Worm (Caenorhabditis elegans): Measurements from ENCODE around the gene W02B12.1.

Gene W02B12.1

DNA sequence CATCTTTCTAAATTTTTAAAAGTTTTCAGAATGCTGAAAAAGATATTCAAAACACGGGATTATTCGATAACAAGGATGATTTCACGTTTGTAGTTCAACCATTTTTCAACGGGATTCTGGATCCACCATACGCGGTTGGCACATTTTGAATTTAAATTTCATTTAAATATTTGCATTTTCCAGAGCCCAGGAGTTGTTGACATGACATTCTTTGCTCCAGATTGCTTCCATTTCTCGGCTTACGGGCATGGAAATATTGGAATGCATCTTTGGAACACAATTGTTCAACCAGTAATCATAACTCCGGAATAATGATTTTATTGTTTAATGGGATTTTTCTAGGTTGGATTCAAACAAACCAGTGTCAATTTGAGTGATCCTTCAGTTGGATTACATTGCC lies 2.1 kb downstream of the W02B12.1 start:
- TF ChIP-seq mdl-1 (tag; optimal IDR thresholded peaks at IDR 0.05) (no peak), nhr-67 (tag; optimal IDR thresholded peaks at IDR 0.05) (no peak), fkh-2 (tag; optimal IDR thresholded peaks at IDR 0.05) (no peak), lin-15B (tag; optimal IDR thresholded peaks at IDR 0.05) (no peak), ceh-28 (tag; optimal IDR thresholded peaks at IDR 0.05) (no peak), fos-1 (tag; optimal IDR thresholded peaks at IDR 0.05) (no peak), aly-2 (tag; optimal IDR thresholded peaks at IDR 0.05) (no peak), egl-5 (tag; optimal IDR thresholded peaks at IDR 0.05) (no peak), nhr-23 (tag; optimal IDR thresholded peaks at IDR 0.05) (no peak)

- TF ChIP-seq nhr-11 (tag; optimal IDR thresholded peaks at IDR 0.05), result no peak
- no peak for TF ChIP-seq nhr-237 (tag; optimal IDR thresholded peaks at IDR 0.05)
- no peak for TF ChIP-seq lin-39 (tag; optimal IDR thresholded peaks at IDR 0.05)
- TF ChIP-seq nhr-76 (tag; optimal IDR thresholded peaks at IDR 0.05), result no peak
Observed at ce11 chrII:11451738-11452137, 2.9 kb downstream of the W02B12.1 start.

- no peak for TF ChIP-seq zag-1 (tag; optimal IDR thresholded peaks at IDR 0.05)
- no peak for TF ChIP-seq nfya-1 (tag; optimal IDR thresholded peaks at IDR 0.05; ENCODE audit: insufficient read depth)
- TF ChIP-seq nhr-76 (tag; optimal IDR thresholded peaks at IDR 0.05), result no peak
- TF ChIP-seq ceh-16 (tag; optimal IDR thresholded peaks at IDR 0.05), result no peak
- TF ChIP-seq ceh-28 (tag; optimal IDR thresholded peaks at IDR 0.05), result no peak
- no peak for TF ChIP-seq pqm-1 (tag; optimal IDR thresholded peaks at IDR 0.05)
- TF ChIP-seq nhr-43 (tag; optimal IDR thresholded peaks at IDR 0.05; ENCODE audit: poor library complexity, severe bottlenecking), result no peak
- TF ChIP-seq egl-27 (tag; optimal IDR thresholded peaks at IDR 0.05), result no peak
- no peak for TF ChIP-seq mdl-1 (tag; optimal IDR thresholded peaks at IDR 0.05)
- no peak for TF ChIP-seq nhr-237 (tag; optimal IDR thresholded peaks at IDR 0.05)
- TF ChIP-seq nhr-25 (tag; optimal IDR thresholded peaks at IDR 0.05), result no peak
- TF ChIP-seq elt-1 (tag; optimal IDR thresholded peaks at IDR 0.05), result no peak
- TF ChIP-seq elt-3 (tag; optimal IDR thresholded peaks at IDR 0.05), result no peak
Observed at ce11 chrII:11452498-11453005, 3.7 kb downstream of the W02B12.1 start, which contains the start of gene rsp-2. Gene rsp-2 (minus strand): TSS chrII:11452955.

DNA sequence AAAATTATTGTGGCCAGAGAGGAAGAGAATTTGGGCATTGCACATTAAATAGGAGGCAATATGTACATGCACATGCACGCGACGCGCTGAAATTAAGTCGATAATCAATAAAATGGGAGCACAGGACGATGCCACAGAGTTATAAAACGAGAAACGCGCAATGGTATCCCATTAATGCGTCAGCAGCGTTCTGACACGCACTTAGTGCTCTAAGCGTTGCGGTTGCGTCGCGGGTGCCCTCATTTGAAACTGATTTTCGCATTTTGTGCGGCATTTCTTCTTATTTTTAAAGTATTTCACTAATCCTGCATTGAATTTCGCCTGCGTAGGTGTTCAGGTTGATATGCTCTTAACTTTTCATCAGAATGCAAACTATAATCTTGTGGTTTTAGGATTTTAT lies 4.2 kb downstream of the W02B12.1 start, which contains the start of gene rsp-1:
TSS of gene rsp-1 (plus strand) at position 338 of the 400 bp plus-strand sequence.
- TF ChIP-seq nhr-237 (tag; optimal IDR thresholded peaks at IDR 0.05) (no peak), ceh-28 (tag; optimal IDR thresholded peaks at IDR 0.05) (peak; percentile 87), zag-1 (tag; optimal IDR thresholded peaks at IDR 0.05) (peak; percentile 7), hmg-11 (tag; optimal IDR thresholded peaks at IDR 0.05) (peak; percentile 80), lsy-12 (tag; optimal IDR thresholded peaks at IDR 0.05) (peak; percentile 89), ztf-11 (tag; optimal IDR thresholded peaks at IDR 0.05) (no peak), lin-15B (tag; optimal IDR thresholded peaks at IDR 0.05) (peak; percentile 90), lin-39 (tag; optimal IDR thresholded peaks at IDR 0.05) (peak; percentile 95), nhr-11 (tag; optimal IDR thresholded peaks at IDR 0.05) (peak; percentile 70), ceh-82 (tag; optimal IDR thresholded peaks at IDR 0.05) (peak; percentile 28), nhr-67 (tag; optimal IDR thresholded peaks at IDR 0.05) (no peak), ceh-9 (tag; optimal IDR thresholded peaks at IDR 0.05) (no peak), R02D3.7 (tag; optimal IDR thresholded peaks at IDR 0.05) (peak; percentile 85), snpc-4 (tag; optimal IDR thresholded peaks at IDR 0.05) (peak; percentile 90), sea-2 (GFP tag; optimal IDR thresholded peaks at IDR 0.05) (peak; percentile 68), nhr-25 (tag; optimal IDR thresholded peaks at IDR 0.05) (peak; percentile 87), pqm-1 (tag; optimal IDR thresholded peaks at IDR 0.05) (peak; percentile 84), pha-4 (tag; optimal IDR thresholded peaks at IDR 0.05) (peak; percentile 95), mdl-1 (tag; optimal IDR thresholded peaks at IDR 0.05) (no peak), nfya-1 (tag; optimal IDR thresholded peaks at IDR 0.05; ENCODE audit: insufficient read depth) (peak; percentile 88), elt-1 (tag; optimal IDR thresholded peaks at IDR 0.05) (peak; percentile 26), nhr-77 (tag; optimal IDR thresholded peaks at IDR 0.05) (no peak), unc-62 (GFP tag; optimal IDR thresholded peaks at IDR 0.05) (no peak), nhr-43 (tag; optimal IDR thresholded peaks at IDR 0.05; ENCODE audit: poor library complexity, severe bottlenecking) (peak; percentile 87), jun-1 (tag; optimal IDR thresholded peaks at IDR 0.05) (peak; percentile 82), ZK546.5 (tag; optimal IDR thresholded peaks at IDR 0.05) (no peak), elt-2 (tag; optimal IDR thresholded peaks at IDR 0.05) (peak; percentile 90), ceh-16 (tag; optimal IDR thresholded peaks at IDR 0.05) (no peak), ztf-4 (tag; optimal IDR thresholded peaks at IDR 0.05) (peak; percentile 50), egl-5 (tag; optimal IDR thresholded peaks at IDR 0.05) (peak; percentile 85), skn-1 (tag; optimal IDR thresholded peaks at IDR 0.05) (peak; percentile 45), tbx-2 (tag; optimal IDR thresholded peaks at IDR 0.05) (peak; percentile 74), nhr-12 (tag; optimal IDR thresholded peaks at IDR 0.05) (no peak), nhr-28 (tag; optimal IDR thresholded peaks at IDR 0.05) (no peak), nhr-23 (tag; optimal IDR thresholded peaks at IDR 0.05) (peak; percentile 96)

Measured in whole organism, L3 larva.